Worm (Caenorhabditis elegans): ENCODE measurements around the gene ssp-35.

ce11 chrV:12276946-12277345, 13.3 kb upstream of the ssp-35 start, which contains the start of gene bnc-1:
- TF ChIP-seq unc-39 (tag; optimal IDR thresholded peaks at IDR 0.05) (no peak), elt-3 (tag; optimal IDR thresholded peaks at IDR 0.05) (no peak), sptf-1 (tag; optimal IDR thresholded peaks at IDR 0.05) (no peak), ceh-43 (GFP tag; optimal IDR thresholded peaks at IDR 0.05) (no peak), elt-1 (tag; optimal IDR thresholded peaks at IDR 0.05; ENCODE audit: borderline replicate concordance, insufficient read depth) (no peak), unc-62 (GFP tag; optimal IDR thresholded peaks at IDR 0.05) (no peak), mep-1 (tag; optimal IDR thresholded peaks at IDR 0.05) (no peak)
